Worm (Caenorhabditis elegans) whole organism, young adult: ENCODE results near the gene dsc-4.

Source experiments
- C06A6.2 ChIP-seq: fragments of 200-800 bp; sonication (Bioruptor generic); conservative IDR thresholded peaks from 2 replicates; pipeline ENCODE4 v1.3.6; 2022; ENCODE audit warnings: missing genetic modification characterization, missing compliant biosample characterization
- F49E8.2 ChIP-seq: sonication (generic microtip); optimal IDR thresholded peaks from 3 replicates; lab custom pipeline; 2017; ENCODE audit warnings: missing genetic modification characterization, mild to moderate bottlenecking, missing compliant biosample characterization, antibody characterized with exemption, moderate library complexity; ENCODE audit not compliant: insufficient read depth
- aptf-3 ChIP-seq: fragments of 200-800 bp; sonication (Bioruptor generic); IDR thresholded peaks from 2 replicates; pipeline ENCODE4 v1.3.6; 2022; ENCODE audit warnings: missing genetic modification characterization, missing compliant biosample characterization
- bed-1 ChIP-seq: fragments of 200-800 bp; sonication (Bioruptor generic); IDR thresholded peaks from 2 replicates; pipeline ENCODE4 v1.3.6; 2022; ENCODE audit warnings: missing genetic modification reagents, missing genetic modification characterization, missing compliant biosample characterization
- nhr-179 ChIP-seq: sonication (generic microtip); optimal IDR thresholded peaks from 2 replicates; lab custom pipeline; 2016; ENCODE audit warnings: mild to moderate bottlenecking, missing genetic modification characterization, missing compliant biosample characterization
- snpc-1.3 ChIP-seq: sonication (generic microtip); optimal IDR thresholded peaks from 2 replicates; lab custom pipeline; 2017; ENCODE audit warnings: missing genetic modification characterization, mild to moderate bottlenecking, missing compliant biosample characterization, antibody characterized with exemption, moderate library complexity, missing genotype, missing genetic modification reagents; ENCODE audit not compliant: insufficient read depth

- TF ChIP-seq C06A6.2 (GFP tag; lab: Robert Waterston, UW) (no peak), aptf-3 (no peak), F49E8.2 (tag; lab: Kevin White, UChicago) (no peak), snpc-1.3 (tag; lab: Kevin White, UChicago) (no peak), nhr-179 (tag; lab: Kevin White, UChicago) (no peak), bed-1 (no peak)
Observed at ce11 chrIV:278284-278683, 42.1 kb downstream of the dsc-4 start.
